Worm (Caenorhabditis elegans) whole organism, mixed stage, embryonic: Measurements from ENCODE around the gene F22D3.4.
"Not testable (repeated sequence)": the region's sequence is repeated elsewhere in the genome, so short reads cannot be mapped to it uniquely, and the experiment has no call there.

ENCODE experiments used
- bed-3 ChIP-seq: fragments of 200-800 bp; sonication (Bioruptor generic); optimal IDR thresholded peaks from 3 replicates; lab custom pipeline; 2018; ENCODE audit warnings: mild to moderate bottlenecking, missing genetic modification characterization, moderate library complexity, missing compliant biosample characterization
- ceh-83 ChIP-seq: fragments of 200-800 bp; sonication (Bioruptor generic); optimal IDR thresholded peaks from 2 replicates; lab custom pipeline; 2018; ENCODE audit warnings: mild to moderate bottlenecking, missing genetic modification characterization, missing compliant biosample characterization
- ces-1 ChIP-seq: fragments of 150-350 bp; optimal IDR thresholded peaks from 2 replicates; lab custom pipeline; 2014; ENCODE audit warnings: missing biosample characterization, missing genetic modification reagents, missing genetic modification characterization
- cnd-1 ChIP-seq: fragments of 200-800 bp; sonication (Bioruptor generic); optimal IDR thresholded peaks from 2 replicates; lab custom pipeline; 2018; ENCODE audit warnings: mild to moderate bottlenecking, missing genetic modification characterization, missing compliant biosample characterization
- drap-1 ChIP-seq: fragments of 200-800 bp; sonication (Bioruptor generic); optimal IDR thresholded peaks from 3 replicates; lab custom pipeline; 2018; ENCODE audit warnings: mild to moderate bottlenecking, missing genetic modification characterization, missing compliant biosample characterization
- elt-1 ChIP-seq: sonication (generic microtip); optimal IDR thresholded peaks from 2 replicates; lab custom pipeline; 2017; ENCODE audit warnings: missing genetic modification characterization, mild to moderate bottlenecking, missing compliant biosample characterization, antibody characterized with exemption, moderate library complexity, borderline replicate concordance; ENCODE audit not compliant: insufficient read depth
- flh-1 ChIP-seq: fragments of 200-800 bp; sonication (Bioruptor generic); optimal IDR thresholded peaks from 2 replicates; lab custom pipeline; 2018; ENCODE audit warnings: mild to moderate bottlenecking, missing genetic modification characterization, moderate library complexity, missing compliant biosample characterization
- ham-2 ChIP-seq: fragments of 200-800 bp; sonication (Bioruptor generic); optimal IDR thresholded peaks from 2 replicates; lab custom pipeline; 2018; ENCODE audit warnings: mild to moderate bottlenecking, missing genetic modification characterization, missing compliant biosample characterization
- hlh-1 ChIP-seq: fragments of 150-350 bp; optimal IDR thresholded peaks from 2 replicates; lab custom pipeline; 2014; ENCODE audit warnings: missing biosample characterization, missing genetic modification reagents, missing genetic modification characterization
- lin-13 ChIP-seq: fragments of 150-350 bp; optimal IDR thresholded peaks from 2 replicates; lab custom pipeline; 2014; ENCODE audit warnings: missing biosample characterization, missing genetic modification characterization
- lin-32 ChIP-seq: fragments of 200-800 bp; sonication (Bioruptor generic); optimal IDR thresholded peaks from 2 replicates; lab custom pipeline; 2018; ENCODE audit warnings: mild to moderate bottlenecking, missing genetic modification characterization, missing compliant biosample characterization
- mep-1 ChIP-seq: fragments of 150-350 bp; optimal IDR thresholded peaks from 2 replicates; lab custom pipeline; 2017; ENCODE audit warnings: missing biosample characterization, missing genetic modification reagents, missing genetic modification characterization, inconsistent platforms
- nhr-12 ChIP-seq: fragments of 150-350 bp; optimal IDR thresholded peaks from 2 replicates; lab custom pipeline; 2014; ENCODE audit warnings: missing biosample characterization, missing genetic modification characterization
- nhr-2 ChIP-seq: fragments of 150-350 bp; optimal IDR thresholded peaks from 2 replicates; lab custom pipeline; 2014; ENCODE audit warnings: missing biosample characterization, missing genetic modification characterization
- nhr-237 ChIP-seq: fragments of 150-350 bp; optimal IDR thresholded peaks from 2 replicates; lab custom pipeline; 2014; ENCODE audit warnings: missing biosample characterization, missing genetic modification characterization
- nhr-28 ChIP-seq: fragments of 150-350 bp; optimal IDR thresholded peaks from 2 replicates; lab custom pipeline; 2014; ENCODE audit warnings: missing biosample characterization, missing genetic modification characterization
- nhr-76 ChIP-seq: sonication (generic microtip); optimal IDR thresholded peaks from 2 replicates; lab custom pipeline; 2017; ENCODE audit warnings: missing biosample characterization, missing genetic modification characterization
- pha-4 ChIP-seq: fragments of 150-350 bp; optimal IDR thresholded peaks from 2 replicates; lab custom pipeline; 2018; ENCODE audit warnings: missing biosample characterization, missing genetic modification reagents, missing genetic modification characterization
- sem-2 ChIP-seq: fragments of 200-800 bp; sonication (Bioruptor generic); optimal IDR thresholded peaks from 2 replicates; lab custom pipeline; 2018; ENCODE audit warnings: mild to moderate bottlenecking, missing genetic modification characterization, missing compliant biosample characterization
- snpc-4 ChIP-seq: fragments of 150-350 bp; optimal IDR thresholded peaks from 2 replicates; lab custom pipeline; 2014; ENCODE audit warnings: missing biosample characterization, missing genetic modification characterization
- unc-39 ChIP-seq: fragments of 150-350 bp; optimal IDR thresholded peaks from 2 replicates; lab custom pipeline; 2014; ENCODE audit warnings: missing biosample characterization, missing genetic modification characterization
- unc-62 ChIP-seq: fragments of 150-350 bp; optimal IDR thresholded peaks from 2 replicates; lab custom pipeline; 2014; ENCODE audit warnings: missing biosample characterization, missing genetic modification reagents, missing genetic modification characterization
- zip-8 ChIP-seq: fragments of 150-350 bp; optimal IDR thresholded peaks from 2 replicates; lab custom pipeline; 2014; ENCODE audit warnings: missing biosample characterization, missing genetic modification characterization

Gene F22D3.4

DNA sequence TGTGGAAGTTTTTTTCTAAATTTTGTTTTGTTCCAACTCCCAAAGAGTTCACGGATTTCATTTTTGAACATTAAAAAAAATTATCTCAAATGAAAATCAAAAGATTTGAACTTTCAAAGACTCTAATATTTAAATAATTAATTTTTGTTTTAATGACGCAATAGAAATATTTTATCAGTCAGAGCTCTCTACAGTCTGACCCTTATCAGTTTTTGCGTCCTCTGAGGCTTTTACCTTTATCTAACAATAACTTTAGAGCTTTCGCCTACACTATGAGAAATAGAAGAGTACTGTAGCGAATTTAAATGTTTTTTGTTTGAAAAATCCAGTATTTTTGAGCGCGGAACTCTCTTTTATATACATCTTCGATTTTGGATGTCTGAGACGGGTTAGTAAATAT is 8.5 kb downstream of the F22D3.4 start, which contains the start of gene B0252.5:
Gene B0252.5 (minus strand): TSS at position 17 of the 400 bp plus-strand sequence.
- TF ChIP-seq nhr-76 (tag; lab: Kevin White, UChicago) (no peak), snpc-4 (tag; lab: Kevin White, UChicago) (no peak), flh-1 (GFP tag; lab: Kevin White, UChicago) (no peak), unc-39 (tag; lab: Kevin White, UChicago) (no peak), ces-1 (GFP tag; lab: Kevin White, UChicago) (no peak), ceh-83 (no peak), mep-1 (tag; lab: Kevin White, UChicago) (no peak), nhr-237 (tag; lab: Kevin White, UChicago) (no peak), lin-13 (tag; lab: Kevin White, UChicago) (no peak), drap-1 (no peak)

DNA sequence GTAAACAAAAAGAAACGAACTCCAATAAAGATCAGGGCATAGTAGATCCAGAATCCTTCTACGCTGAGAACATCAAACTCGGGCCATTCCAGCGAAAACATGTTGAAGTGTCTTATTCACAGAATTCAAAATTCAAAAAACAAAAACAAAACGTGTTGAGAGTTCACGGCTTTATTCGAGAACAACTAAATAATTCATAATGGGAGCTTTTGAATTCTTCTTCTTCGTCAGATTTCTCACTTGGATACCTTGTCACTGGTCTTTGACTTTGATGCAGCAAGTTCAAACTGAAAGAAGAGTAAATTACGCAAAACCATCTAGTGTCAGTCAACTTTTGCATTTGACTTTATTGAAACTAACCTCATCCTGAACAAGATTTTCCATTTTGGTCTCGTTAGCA is 9.7 kb downstream of the F22D3.4 start, which contains the start of gene B0252.11:
Gene B0252.11 (minus strand): TSS at position 101 of the 400 bp plus-strand sequence.
- no peak for TF ChIP-seq bed-3 (GFP tag; lab: Kevin White, UChicago)
- no peak for TF ChIP-seq nhr-237 (tag; lab: Kevin White, UChicago)
- no peak for TF ChIP-seq unc-39 (tag; lab: Kevin White, UChicago)
- TF ChIP-seq ham-2 (GFP tag; lab: Kevin White, UChicago) = no peak
- TF ChIP-seq hlh-1 (tag; lab: Kevin White, UChicago) = no peak

DNA sequence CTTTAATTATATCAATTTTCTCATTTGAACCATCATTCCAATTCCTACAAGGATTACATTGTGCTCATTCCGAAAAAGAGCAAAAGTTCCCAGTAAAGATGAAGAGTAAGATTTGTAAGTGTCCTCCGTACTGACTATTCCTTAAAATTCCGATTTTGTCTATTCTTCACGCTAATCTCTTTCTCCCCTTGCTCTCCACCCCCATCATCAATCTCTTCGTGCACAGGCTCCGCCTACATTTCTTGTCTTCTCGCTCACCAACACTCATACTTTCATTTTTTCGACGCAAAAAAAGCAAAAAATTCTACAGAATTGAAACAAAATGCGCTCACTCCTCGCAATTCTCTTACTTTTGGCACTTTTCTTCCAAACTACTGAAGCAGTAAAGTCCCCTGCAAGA is 11.5 kb downstream of the F22D3.4 start, which contains the start of gene B0252.8:
Gene B0252.8 (plus strand): TSS at position 292 of the 400 bp plus-strand sequence.
- TF ChIP-seq mep-1 (tag; lab: Kevin White, UChicago) (no peak), ces-1 (GFP tag; lab: Kevin White, UChicago) (peak; percentile 13)

DNA sequence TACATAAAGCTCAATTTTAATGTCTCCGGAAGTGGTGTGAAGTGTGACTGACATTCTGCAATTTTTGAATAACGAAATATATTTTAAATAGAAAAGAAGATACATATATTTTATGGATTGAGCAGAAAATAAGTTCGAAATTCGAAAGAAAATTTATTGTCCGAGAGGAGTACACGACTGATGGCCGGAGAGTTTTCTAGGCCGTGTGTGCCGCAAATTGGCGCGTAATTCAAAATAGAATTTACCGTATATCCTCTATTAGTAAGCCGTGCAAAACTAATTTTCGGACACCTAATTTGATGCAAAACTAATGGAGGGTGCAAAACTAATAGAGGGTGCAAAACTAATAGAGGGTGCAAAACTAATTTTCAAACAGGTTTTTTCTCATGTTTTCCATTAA is 14.1 kb downstream of the F22D3.4 start, which contains the start of gene cyn-10:
Gene cyn-10 (minus strand): TSS at position 57 of the 400 bp plus-strand sequence.
- TF ChIP-seq cnd-1 (tag; lab: Kevin White, UChicago) (peak; percentile 62), lin-32 (peak; percentile 30), nhr-12 (no peak), sem-2 (GFP tag; lab: Kevin White, UChicago) (no peak), mep-1 (tag; lab: Kevin White, UChicago) (peak; percentile 13), ces-1 (GFP tag; lab: Kevin White, UChicago) (peak; percentile 37)
- TF ChIP-seq, all 35 proteins: peak for 4

DNA sequence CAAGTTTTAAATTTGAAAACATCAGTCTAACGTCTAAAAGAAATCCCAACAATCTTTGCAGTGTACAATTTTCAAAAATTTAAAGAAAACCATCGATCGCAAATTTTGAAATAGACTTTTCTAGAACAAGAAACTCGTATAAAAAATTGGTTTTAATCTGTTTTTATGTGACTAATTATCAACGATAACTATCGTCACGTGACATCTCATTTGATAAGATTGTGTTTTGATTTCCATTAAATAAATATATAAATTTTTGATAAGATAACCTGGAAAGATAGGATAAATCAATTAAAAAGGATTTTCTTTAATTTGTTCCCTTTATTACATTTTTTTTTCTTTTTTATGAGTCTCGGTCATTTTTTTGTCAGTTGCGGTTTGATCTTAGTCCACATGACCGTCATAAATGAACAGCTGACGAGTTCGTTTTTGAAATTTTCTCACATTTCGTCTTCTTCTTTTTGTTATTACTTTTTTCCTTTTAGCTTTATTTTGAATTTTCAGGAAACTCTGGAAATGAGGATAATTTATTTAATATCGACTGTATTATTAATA is 17.8 kb downstream of the F22D3.4 start, which contains the start of gene asm-1:
Gene asm-1 (plus strand): TSS at position 505 of the 555 bp plus-strand sequence.
- TF ChIP-seq nhr-2 (tag; lab: Kevin White, UChicago) = no peak
- no peak for TF ChIP-seq snpc-4 (tag; lab: Kevin White, UChicago)
- no peak for TF ChIP-seq unc-39 (tag; lab: Kevin White, UChicago)
- no peak for TF ChIP-seq flh-1 (GFP tag; lab: Kevin White, UChicago)
- no peak for TF ChIP-seq elt-1 (tag; lab: Kevin White, UChicago)
- no peak for TF ChIP-seq zip-8
- TF ChIP-seq, all 35 proteins: peak for 0

DNA sequence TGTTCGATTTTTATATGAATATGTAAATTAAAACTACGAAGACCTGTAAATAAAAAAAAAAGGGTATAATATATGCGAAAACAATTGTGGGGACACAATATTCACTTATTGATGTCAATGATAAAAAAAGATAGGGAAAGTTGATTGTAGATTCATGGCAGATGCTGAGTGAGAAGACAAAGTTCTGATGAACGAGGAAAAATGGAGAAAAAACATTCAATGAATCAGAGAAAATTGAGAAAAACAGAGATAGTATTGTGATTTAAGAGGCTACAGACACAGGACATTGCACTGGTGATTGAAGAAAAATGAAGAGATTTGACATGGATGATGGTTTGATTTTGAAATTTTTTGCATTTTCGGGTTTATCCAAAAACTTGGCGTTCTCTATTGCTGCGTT is 18.7 kb downstream of the F22D3.4 start:
- no peak for TF ChIP-seq drap-1
- no peak for TF ChIP-seq elt-1 (tag; lab: Kevin White, UChicago)
- TF ChIP-seq hlh-1 (tag; lab: Kevin White, UChicago) = no peak
- TF ChIP-seq pha-4 (tag; lab: Kevin White, UChicago) = no peak
- no peak for TF ChIP-seq bed-3 (GFP tag; lab: Kevin White, UChicago)
- no peak for TF ChIP-seq nhr-28 (tag; lab: Kevin White, UChicago)

- TF ChIP-seq unc-39 (tag; lab: Kevin White, UChicago); bed-3 (GFP tag; lab: Kevin White, UChicago); unc-62 (GFP tag; lab: Kevin White, UChicago): not testable (repeated sequence)
These were observed 19.7 kb downstream of the F22D3.4 start, which contains the start of gene B0252.3 for ce11 chrII:6907657-6908056. TSS of gene B0252.3 (minus strand) at chrII:6907757.
